Worm (Caenorhabditis elegans) whole organism, L4/young adult: Measurements from ENCODE around the gene cky-1.

Source experiments
- W03F9.2 ChIP-seq: fragments of 150-350 bp; optimal IDR thresholded peaks from 2 replicates; lab custom pipeline; 2014; ENCODE audit warnings: missing biosample characterization, missing genetic modification characterization
- dao-5 ChIP-seq: sonication (generic microtip); optimal IDR thresholded peaks from 2 replicates; lab custom pipeline; 2016; ENCODE audit warnings: missing genotype, missing genetic modification characterization, moderate library complexity, missing compliant biosample characterization
- him-1 ChIP-seq: sonication (generic microtip); optimal IDR thresholded peaks from 2 replicates; lab custom pipeline; 2016; ENCODE audit warnings: missing genotype, missing genetic modification reagents, missing genetic modification characterization, missing compliant biosample characterization

DNA sequence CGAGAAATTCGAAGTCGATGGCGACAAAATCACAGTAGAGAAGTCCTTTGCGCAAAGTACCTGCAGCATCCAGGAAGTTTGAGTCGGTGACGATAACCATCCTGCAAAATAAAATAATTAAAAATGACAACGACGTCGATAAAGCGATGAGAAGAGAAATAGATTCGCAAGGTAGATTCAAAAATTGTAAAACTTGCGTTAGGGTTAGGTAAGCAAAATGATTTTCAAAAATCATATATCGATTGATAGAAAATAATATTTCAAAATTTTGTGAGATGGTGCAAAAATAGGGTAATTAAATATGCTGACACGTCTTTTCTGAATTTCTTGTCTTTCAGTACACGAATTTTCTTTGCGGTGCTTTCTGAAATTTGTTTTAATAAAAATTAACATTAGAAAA lies 41.3 kb upstream of the cky-1 start, which contains the start of gene parn-1:
- TF ChIP-seq him-1 (no peak), dao-5 (no peak), W03F9.2 (tag; lab: Kevin White, UChicago) (no peak)
